Worm (Caenorhabditis elegans) whole organism, midembryonic: ENCODE data around the gene dsh-2.

ENCODE experiments used
- T22C8.4 ChIP-seq: fragments of 200-800 bp; sonication (Bioruptor generic); IDR thresholded peaks from 2 replicates; pipeline ENCODE4 v1.3.6; 2022; ENCODE audit warnings: missing genetic modification characterization, missing compliant biosample characterization
- cog-1 ChIP-seq: sonication (generic microtip); optimal IDR thresholded peaks from 2 replicates; lab custom pipeline; 2016; ENCODE audit warnings: missing genetic modification characterization, missing compliant biosample characterization
- flt-1 ChIP-seq: fragments of 200-800 bp; sonication (Bioruptor generic); IDR thresholded peaks from 2 replicates; pipeline ENCODE4 v1.3.6; 2022; ENCODE audit warnings: missing genetic modification characterization, missing compliant biosample characterization
- klf-2 ChIP-seq: fragments of 200-800 bp; sonication (Bioruptor generic); conservative IDR thresholded peaks from 2 replicates; pipeline ENCODE4 v1.3.6; 2022; ENCODE audit warnings: missing genetic modification reagents, missing genetic modification characterization, missing compliant biosample characterization
- med-1 ChIP-seq: sonication (generic microtip); optimal IDR thresholded peaks from 2 replicates; lab custom pipeline; 2017; ENCODE audit warnings: missing genetic modification characterization, mild to moderate bottlenecking, missing compliant biosample characterization, antibody characterized with exemption, missing genetic modification reagents; ENCODE audit not compliant: insufficient read depth
- ref-1 ChIP-seq: fragments of 200-800 bp; sonication (Bioruptor generic); conservative IDR thresholded peaks from 2 replicates; pipeline ENCODE4 v1.3.6; 2022; ENCODE audit warnings: missing genetic modification reagents, missing genetic modification characterization, missing compliant biosample characterization
- tab-1 ChIP-seq: fragments of 200-800 bp; sonication (Bioruptor generic); IDR thresholded peaks from 2 replicates; pipeline ENCODE4 v1.3.6; 2022; ENCODE audit warnings: missing genetic modification characterization, missing compliant biosample characterization
- ztf-29 ChIP-seq: fragments of 200-800 bp; sonication (Bioruptor generic); IDR thresholded peaks from 2 replicates; pipeline ENCODE4 v1.3.6; 2022; ENCODE audit warnings: missing genetic modification reagents, missing genetic modification characterization, missing compliant biosample characterization

DNA sequence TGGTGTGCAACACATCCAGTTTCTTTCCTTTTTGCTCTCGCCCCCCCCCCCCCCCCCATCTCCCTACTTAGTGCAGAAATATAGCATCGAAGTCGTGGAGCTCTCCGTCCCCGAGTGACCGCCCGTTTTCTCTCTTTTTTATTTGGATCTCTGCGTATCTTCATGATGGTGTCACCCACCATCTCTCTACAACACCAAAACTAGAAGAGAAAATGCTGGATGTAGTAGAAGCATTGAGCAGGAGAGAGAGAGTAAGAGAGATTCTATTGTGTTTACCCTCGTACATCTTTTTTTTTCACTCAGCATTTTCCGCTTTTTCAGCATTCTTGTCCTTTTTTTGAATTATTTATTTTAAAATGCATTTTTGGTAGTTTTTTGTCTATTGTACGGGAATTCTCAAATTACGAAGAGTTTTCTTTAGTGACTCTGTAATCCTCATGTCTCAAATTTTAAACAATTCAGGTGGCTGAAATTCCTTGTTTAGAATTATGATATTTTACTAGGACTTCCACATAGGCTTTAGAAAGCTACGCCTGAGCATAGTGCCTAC is 38.5 kb downstream of the dsh-2 start:
- TF ChIP-seq cog-1 (tag; lab: Kevin White, UChicago): no peak
- TF ChIP-seq T22C8.4: no peak
- TF ChIP-seq klf-2 (GFP tag; lab: Robert Waterston, UW): no peak
- TF ChIP-seq ztf-29 (GFP tag; lab: Robert Waterston, UW): no peak
- TF ChIP-seq flt-1 (GFP tag; lab: Robert Waterston, UW): no peak
- TF ChIP-seq ref-1 (GFP tag; lab: Robert Waterston, UW): no peak
- no peak for TF ChIP-seq tab-1 (GFP tag; lab: Robert Waterston, UW)
- no peak for TF ChIP-seq med-1
